Fruit fly (Drosophila melanogaster) whole organism, prepupa: ENCODE results near the gene CG16953.

Experiments used
- Blimp-1 ChIP-seq: fragments of 200-800 bp; sonication (Bioruptor generic); optimal IDR thresholded peaks from 3 replicates; lab custom pipeline; 2017; ENCODE audit warnings: missing biosample characterization, missing genetic modification characterization, mild to moderate bottlenecking, moderate library complexity, missing genetic modification reagents
- CG10631 ChIP-seq: fragments of 200-800 bp; sonication (Bioruptor generic); optimal IDR thresholded peaks from 2 replicates; lab custom pipeline; 2016; ENCODE audit warnings: missing biosample characterization, missing genetic modification characterization
- CG10669 ChIP-seq: fragments of 200-800 bp; sonication (Bioruptor generic); optimal IDR thresholded peaks from 3 replicates; lab custom pipeline; 2018; ENCODE audit warnings: missing biosample characterization, mild to moderate bottlenecking, missing genetic modification characterization, moderate library complexity
- CG11294 ChIP-seq: fragments of 200-800 bp; sonication (Bioruptor generic); IDR thresholded peaks from 2 replicates; pipeline ENCODE4 v1.3.6; 2022; ENCODE audit warnings: missing biosample characterization, missing genetic modification characterization
- CG11762 ChIP-seq: fragments of 200-800 bp; sonication (Bioruptor generic); optimal IDR thresholded peaks from 3 replicates; lab custom pipeline; 2016; ENCODE audit warnings: missing biosample characterization, missing genetic modification characterization; ENCODE audit not compliant: insufficient read depth
- CG11902 ChIP-seq: fragments of 200-800 bp; sonication (Bioruptor generic); optimal IDR thresholded peaks from 3 replicates; lab custom pipeline; 2016; ENCODE audit warnings: missing biosample characterization, missing genetic modification characterization
- CG15336 ChIP-seq: fragments of 200-800 bp; sonication (Bioruptor generic); IDR thresholded peaks from 2 replicates; pipeline ENCODE4 v1.3.6; 2022; ENCODE audit warnings: missing biosample characterization, missing genetic modification characterization
- CG1621 ChIP-seq: fragments of 200-800 bp; sonication (Bioruptor generic); optimal IDR thresholded peaks from 3 replicates; lab custom pipeline; 2018; ENCODE audit warnings: missing biosample characterization, mild to moderate bottlenecking, missing genetic modification characterization
- CG3032 ChIP-seq: fragments of 200-800 bp; optimal IDR thresholded peaks from 2 replicates; lab custom pipeline; 2019; ENCODE audit warnings: missing biosample characterization, mild to moderate bottlenecking, missing genetic modification characterization, moderate library complexity
- CG32006 ChIP-seq: fragments of 200-800 bp; sonication (Bioruptor generic); optimal IDR thresholded peaks from 3 replicates; lab custom pipeline; 2017; ENCODE audit warnings: missing biosample characterization, mild to moderate bottlenecking, missing genetic modification characterization
- CG34406 ChIP-seq: fragments of 200-800 bp; sonication (Bioruptor generic); optimal IDR thresholded peaks from 3 replicates; lab custom pipeline; 2016; ENCODE audit warnings: missing biosample characterization, missing genetic modification characterization
- CG3919 ChIP-seq: fragments of 200-800 bp; sonication (Bioruptor generic); optimal IDR thresholded peaks from 3 replicates; lab custom pipeline; 2016; ENCODE audit warnings: missing biosample characterization, missing genetic modification characterization
- CG6163 ChIP-seq: fragments of 200-800 bp; sonication (Bioruptor generic); IDR thresholded peaks from 3 replicates; pipeline ENCODE4 v1.3.6; 2022; ENCODE audit warnings: missing biosample characterization, missing genetic modification characterization
- CG6276 ChIP-seq: fragments of 200-800 bp; sonication (Bioruptor generic); optimal IDR thresholded peaks from 2 replicates; lab custom pipeline; 2017; ENCODE audit warnings: missing biosample characterization, mild to moderate bottlenecking, missing genetic modification characterization
- CG6808 ChIP-seq: fragments of 200-800 bp; sonication (Bioruptor generic); optimal IDR thresholded peaks from 3 replicates; lab custom pipeline; 2017; ENCODE audit warnings: missing biosample characterization, missing genetic modification characterization, mild to moderate bottlenecking, moderate library complexity, missing genetic modification reagents
- CG6854 ChIP-seq: fragments of 200-800 bp; sonication (Bioruptor generic); optimal IDR thresholded peaks from 2 replicates; lab custom pipeline; 2017; ENCODE audit warnings: missing biosample characterization, mild to moderate bottlenecking, missing genetic modification characterization
- CG7368 ChIP-seq: fragments of 200-800 bp; sonication (Bioruptor generic); optimal IDR thresholded peaks from 3 replicates; lab custom pipeline; 2016; ENCODE audit warnings: missing biosample characterization, missing genetic modification characterization
- CG8119 ChIP-seq: fragments of 200-800 bp; sonication (Bioruptor generic); IDR thresholded peaks from 3 replicates; pipeline ENCODE4 v1.3.6; 2022; ENCODE audit warnings: missing biosample characterization, missing genetic modification characterization
- CG8319 ChIP-seq: fragments of 200-800 bp; sonication (Bioruptor generic); optimal IDR thresholded peaks from 3 replicates; lab custom pipeline; 2016; ENCODE audit warnings: missing biosample characterization, missing genetic modification characterization
- CG9139 ChIP-seq: fragments of 200-800 bp; sonication (Bioruptor generic); optimal IDR thresholded peaks from 3 replicates; lab custom pipeline; 2017; ENCODE audit warnings: missing biosample characterization, mild to moderate bottlenecking, missing genetic modification characterization
- Eip75B ChIP-seq: fragments of 200-800 bp; sonication (Bioruptor generic); optimal IDR thresholded peaks from 3 replicates; lab custom pipeline; 2016; ENCODE audit warnings: missing biosample characterization, missing genetic modification characterization
- Eip78C ChIP-seq: fragments of 200-800 bp; sonication (Bioruptor generic); peaks from one replicate; lab custom pipeline; 2016; ENCODE audit warnings: missing biosample characterization, missing genetic modification characterization
- Eip93F ChIP-seq: fragments of 200-800 bp; sonication (Bioruptor generic); optimal IDR thresholded peaks from 2 replicates; lab custom pipeline; 2016; ENCODE audit warnings: missing biosample characterization, mild to moderate bottlenecking, missing genetic modification characterization
- Ets21C ChIP-seq: fragments of 200-800 bp; sonication (Bioruptor generic); optimal IDR thresholded peaks from 3 replicates; lab custom pipeline; 2016; ENCODE audit warnings: missing biosample characterization, missing genetic modification characterization
- Ets96B ChIP-seq: fragments of 200-800 bp; optimal IDR thresholded peaks from 2 replicates; lab custom pipeline; 2019; ENCODE audit warnings: missing biosample characterization, mild to moderate bottlenecking, missing genetic modification characterization, moderate library complexity
- Gug ChIP-seq: fragments of 200-800 bp; sonication (Bioruptor generic); IDR thresholded peaks from 2 replicates; pipeline ENCODE4 v1.3.6; 2022; ENCODE audit warnings: missing biosample characterization, missing genetic modification characterization
- Hr38 ChIP-seq: sonication (Bioruptor generic); optimal IDR thresholded peaks from 2 replicates; lab custom pipeline; 2016; ENCODE audit warnings: missing biosample characterization, missing genetic modification characterization
- Hr39 ChIP-seq: fragments of 200-800 bp; sonication (Bioruptor generic); optimal IDR thresholded peaks from 2 replicates; lab custom pipeline; 2016; ENCODE audit warnings: missing biosample characterization, missing genetic modification characterization
- Hr4 ChIP-seq: fragments of 200-800 bp; sonication (Bioruptor generic); optimal IDR thresholded peaks from 3 replicates; lab custom pipeline; 2016; ENCODE audit warnings: missing biosample characterization, missing genetic modification characterization
- OdsH ChIP-seq: fragments of 200-800 bp; sonication (Bioruptor generic); optimal IDR thresholded peaks from 3 replicates; lab custom pipeline; 2016; ENCODE audit warnings: missing biosample characterization, missing genetic modification characterization
- Smox ChIP-seq: fragments of 200-800 bp; sonication (Bioruptor generic); optimal IDR thresholded peaks from 3 replicates; lab custom pipeline; 2016; ENCODE audit warnings: missing biosample characterization, missing genetic modification characterization
- Sox102F ChIP-seq: fragments of 200-800 bp; sonication (Bioruptor generic); optimal IDR thresholded peaks from 2 replicates; lab custom pipeline; 2016; ENCODE audit warnings: missing biosample characterization, mild to moderate bottlenecking, missing genetic modification characterization
- Sox14 ChIP-seq: fragments of 200-800 bp; sonication (Bioruptor generic); optimal IDR thresholded peaks from 3 replicates; lab custom pipeline; 2016; ENCODE audit warnings: missing biosample characterization, missing genetic modification characterization
- Sox15 ChIP-seq: fragments of 200-800 bp; sonication (Bioruptor generic); optimal IDR thresholded peaks from 3 replicates; lab custom pipeline; 2016; ENCODE audit warnings: missing biosample characterization, missing genetic modification characterization
- achi ChIP-seq: fragments of 200-800 bp; sonication (Bioruptor generic); optimal IDR thresholded peaks from 3 replicates; lab custom pipeline; 2016; ENCODE audit warnings: missing biosample characterization, missing genetic modification characterization
- acj6 ChIP-seq: fragments of 200-800 bp; sonication (Bioruptor generic); optimal IDR thresholded peaks from 3 replicates; lab custom pipeline; 2016; ENCODE audit warnings: missing biosample characterization, missing genetic modification characterization
- dac ChIP-seq: fragments of 200-800 bp; sonication (Bioruptor generic); optimal IDR thresholded peaks from 2 replicates; lab custom pipeline; 2017; ENCODE audit warnings: missing biosample characterization, mild to moderate bottlenecking, missing genetic modification characterization
- esn ChIP-seq: fragments of 200-800 bp; sonication (Bioruptor generic); optimal IDR thresholded peaks from 2 replicates; lab custom pipeline; 2016; ENCODE audit warnings: missing biosample characterization, mild to moderate bottlenecking, missing genetic modification characterization, moderate library complexity
- fd59A ChIP-seq: fragments of 200-800 bp; sonication (Bioruptor generic); optimal IDR thresholded peaks from 2 replicates; lab custom pipeline; 2017; ENCODE audit warnings: missing biosample characterization, mild to moderate bottlenecking, missing genetic modification characterization, missing genetic modification reagents
- fd85E ChIP-seq: fragments of 200-800 bp; sonication (Bioruptor generic); optimal IDR thresholded peaks from 3 replicates; lab custom pipeline; 2016; ENCODE audit warnings: missing biosample characterization, missing genetic modification characterization
- fkh ChIP-seq: fragments of 200-800 bp; sonication (Bioruptor generic); optimal IDR thresholded peaks from 3 replicates; lab custom pipeline; 2017; ENCODE audit warnings: missing biosample characterization, mild to moderate bottlenecking, missing genetic modification characterization, moderate library complexity
- lz ChIP-seq: fragments of 200-800 bp; sonication (Bioruptor generic); optimal IDR thresholded peaks from 3 replicates; lab custom pipeline; 2016; ENCODE audit warnings: missing biosample characterization, missing genetic modification characterization
- net ChIP-seq: fragments of 200-800 bp; sonication (Bioruptor generic); optimal IDR thresholded peaks from 3 replicates; lab custom pipeline; 2016; ENCODE audit warnings: missing biosample characterization, missing genetic modification characterization
- pdm3 ChIP-seq: fragments of 200-800 bp; sonication (Bioruptor generic); optimal IDR thresholded peaks from 3 replicates; lab custom pipeline; 2016; ENCODE audit warnings: missing biosample characterization, missing genetic modification characterization
- salr ChIP-seq, 2 experiments: fragments of 200-800 bp; sonication (Bioruptor generic); optimal IDR thresholded peaks; 3 replicates each; lab custom pipeline; 2016 to 2018; ENCODE audit warnings: missing biosample characterization in 2 of 2, missing genetic modification characterization in 2 of 2, mild to moderate bottlenecking in 1 of 2
- spab ChIP-seq: fragments of 200-800 bp; sonication (Bioruptor generic); optimal IDR thresholded peaks from 2 replicates; lab custom pipeline; 2017; ENCODE audit warnings: missing biosample characterization, mild to moderate bottlenecking, missing genetic modification characterization, missing genetic modification reagents
- ss ChIP-seq, 2 experiments: fragments of 200-800 bp; sonication (Bioruptor generic); optimal IDR thresholded peaks; 2 replicates in 1 of 2; 3 replicates in 1 of 2; lab custom pipeline; 2017 to 2018; ENCODE audit warnings: mild to moderate bottlenecking in 2 of 2, missing biosample characterization in 2 of 2, missing genetic modification characterization in 2 of 2, moderate library complexity in 1 of 2
- svp ChIP-seq: fragments of 200-800 bp; sonication (Bioruptor generic); peaks from one replicate; lab custom pipeline; 2016; ENCODE audit warnings: missing biosample characterization, missing genetic modification characterization
- topi ChIP-seq: fragments of 200-800 bp; sonication (Bioruptor generic); optimal IDR thresholded peaks from 3 replicates; lab custom pipeline; 2016; ENCODE audit warnings: missing biosample characterization, missing genetic modification characterization
- vri ChIP-seq: fragments of 200-800 bp; sonication (Bioruptor generic); optimal IDR thresholded peaks from 3 replicates; lab custom pipeline; 2016; ENCODE audit warnings: missing biosample characterization, mild to moderate bottlenecking, missing genetic modification characterization

Gene CG16953

DNA sequence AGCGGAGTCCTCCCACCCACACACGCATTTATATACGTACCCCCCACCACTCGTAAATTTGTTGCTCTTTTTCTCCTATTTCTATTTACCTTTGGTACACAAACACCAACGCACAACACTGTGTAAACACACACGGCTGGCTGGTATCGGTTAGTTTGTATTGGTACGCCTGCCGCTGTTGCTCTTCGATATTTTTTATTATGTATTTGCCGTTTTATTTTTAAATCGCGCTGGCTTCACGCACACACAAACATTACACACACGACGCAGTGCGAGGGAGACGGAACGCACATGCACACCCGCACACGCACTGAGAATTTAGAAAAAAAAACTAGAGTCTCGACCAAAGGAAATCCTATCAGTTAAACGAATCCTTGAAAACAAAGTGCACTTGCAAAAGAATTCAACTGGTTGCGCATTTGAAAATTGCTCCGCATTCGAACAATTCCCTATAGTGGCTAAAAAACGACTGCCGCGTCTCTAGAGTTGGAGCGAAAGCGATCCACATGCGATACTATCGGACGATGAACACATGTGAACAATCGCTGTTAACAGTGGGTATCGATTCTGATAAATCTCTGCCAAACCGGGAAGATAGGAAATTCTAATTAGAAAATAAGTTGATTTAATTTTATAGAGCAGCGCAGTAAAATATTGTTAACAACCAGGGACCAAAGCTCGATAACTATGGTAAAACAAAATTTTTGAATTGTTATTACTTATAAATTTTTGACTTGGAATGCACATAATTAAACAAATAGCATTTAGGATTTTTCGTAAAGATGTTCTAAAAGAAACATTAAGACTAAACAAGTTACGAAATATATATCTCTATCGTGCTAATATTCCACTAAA is 34.8 kb downstream of the CG16953 start:
- TF ChIP-seq Sox102F (peak; percentile 48), lz (GFP tag; lab: Kevin White, UChicago) (no peak), CG11902 (GFP tag; lab: Kevin White, UChicago) (no peak), svp (peak; percentile 73), Eip93F (no peak), CG10631 (GFP tag; lab: Kevin White, UChicago) (no peak), Ets96B (tag; lab: Kevin White, UChicago) (peak; percentile 28), Smox (GFP tag; lab: Kevin White, UChicago) (no peak), Hr38 (GFP tag; lab: Kevin White, UChicago) (no peak), esn (GFP tag; lab: Kevin White, UChicago) (peak; percentile 35), Hr4 (GFP tag; lab: Kevin White, UChicago) (no peak), fd85E (GFP tag; lab: Kevin White, UChicago) (no peak), CG8319 (GFP tag; lab: Kevin White, UChicago) (no peak), topi (GFP tag; lab: Kevin White, UChicago) (peak; percentile 39), CG11762 (GFP tag; lab: Kevin White, UChicago) (peak; percentile 24), Sox15 (GFP tag; lab: Kevin White, UChicago) (no peak), CG6808 (peak; percentile 43), CG34406 (GFP tag; lab: Kevin White, UChicago) (no peak), CG7368 (GFP tag; lab: Kevin White, UChicago) (peak; percentile 21), CG9139 (GFP tag; lab: Kevin White, UChicago) (peak; percentile 67), ss (GFP tag; optimal IDR thresholded peaks at IDR 0.05; lab: Kevin White, UChicago) (peak; percentile 38 to 64), CG3919 (GFP tag; lab: Kevin White, UChicago) (peak; percentile 13), CG3032 (tag; lab: Kevin White, UChicago) (no peak), Eip78C (GFP tag; lab: Kevin White, UChicago) (peak; percentile 78), CG1621 (no peak), spab (GFP tag; lab: Kevin White, UChicago) (peak; percentile 25), Sox14 (GFP tag; lab: Kevin White, UChicago) (peak; percentile 16), fkh (GFP tag; lab: Kevin White, UChicago) (peak; percentile 99), Hr39 (GFP tag; lab: Kevin White, UChicago) (no peak), CG6854 (GFP tag; lab: Kevin White, UChicago) (peak; percentile 38), CG6163 (GFP tag; lab: Robert Waterston, UW) (peak; percentile 45; the same call in 2 of the 3 replicates), CG6276 (GFP tag; lab: Kevin White, UChicago) (peak; percentile 59), CG11294 (GFP tag; lab: Robert Waterston, UW) (no peak; the same call in 1 of the 2 replicates), Blimp-1 (GFP tag; lab: Kevin White, UChicago) (no peak), fd59A (no peak), net (GFP tag; lab: Kevin White, UChicago) (peak; percentile 43), achi (GFP tag; lab: Kevin White, UChicago) (peak; percentile 16), Eip75B (GFP tag; lab: Kevin White, UChicago) (no peak), CG8119 (peak; percentile 51; the same call in 2 of the 3 replicates), CG15336 (peak; percentile 52; the same call in 1 of the 2 replicates), Gug (GFP tag; lab: Robert Waterston, UW) (no peak), CG10669 (no peak), vri (peak; percentile 79), CG32006 (GFP tag; lab: Kevin White, UChicago) (no peak), dac (GFP tag; lab: Kevin White, UChicago) (no peak), acj6 (GFP tag; lab: Kevin White, UChicago) (no peak), OdsH (GFP tag; lab: Kevin White, UChicago) (peak; percentile 10), Ets21C (GFP tag; lab: Kevin White, UChicago) (no peak), salr (GFP tag; optimal IDR thresholded peaks at IDR 0.05; lab: Kevin White, UChicago) (no peak), pdm3 (GFP tag; lab: Kevin White, UChicago) (no peak)
